Worm (Caenorhabditis elegans) whole organism, young adult: ENCODE results near the gene C45B2.1.

Source experiments
- C17E4.6 ChIP-seq: fragments of 200-800 bp; sonication (Bioruptor generic); IDR thresholded peaks from 2 replicates; pipeline ENCODE4 v1.3.6; 2022; ENCODE audit warnings: missing genetic modification reagents, missing genetic modification characterization, missing compliant biosample characterization
- F23B12.7 ChIP-seq: sonication (generic microtip); optimal IDR thresholded peaks from 2 replicates; lab custom pipeline; 2017; ENCODE audit warnings: missing genetic modification characterization, mild to moderate bottlenecking, missing compliant biosample characterization, antibody characterized with exemption, moderate library complexity; ENCODE audit not compliant: insufficient read depth
- F33H1.4 ChIP-seq: fragments of 200-800 bp; sonication (Bioruptor generic); IDR thresholded peaks from 2 replicates; pipeline ENCODE4 v1.3.6; 2022; ENCODE audit warnings: missing genetic modification reagents, missing genetic modification characterization, missing compliant biosample characterization
- F49E8.2 ChIP-seq: sonication (generic microtip); optimal IDR thresholded peaks from 3 replicates; lab custom pipeline; 2017; ENCODE audit warnings: missing genetic modification characterization, mild to moderate bottlenecking, missing compliant biosample characterization, antibody characterized with exemption, moderate library complexity; ENCODE audit not compliant: insufficient read depth
- F55B11.4 ChIP-seq: sonication (generic microtip); optimal IDR thresholded peaks from 2 replicates; lab custom pipeline; 2016; ENCODE audit warnings: missing compliant biosample characterization, missing genetic modification characterization, borderline replicate concordance; ENCODE audit not compliant: insufficient read depth
- F57A8.1 ChIP-seq: fragments of 200-800 bp; sonication (Bioruptor generic); optimal IDR thresholded peaks from 2 replicates; lab custom pipeline; 2018; ENCODE audit warnings: mild to moderate bottlenecking, missing genetic modification characterization, moderate library complexity, missing compliant biosample characterization
- T07F8.4 ChIP-seq: sonication (generic microtip); optimal IDR thresholded peaks from 2 replicates; lab custom pipeline; 2016; ENCODE audit warnings: mild to moderate bottlenecking, missing genetic modification characterization, moderate library complexity, missing compliant biosample characterization
- T26A5.8 ChIP-seq: sonication (generic microtip); optimal IDR thresholded peaks from 2 replicates; lab custom pipeline; 2016; ENCODE audit warnings: missing genetic modification characterization, missing compliant biosample characterization
- Y95B8A.8 ChIP-seq: fragments of 200-800 bp; sonication (Bioruptor generic); IDR thresholded peaks from 2 replicates; pipeline ENCODE4 v1.3.6; 2022; ENCODE audit warnings: missing genetic modification reagents, missing genetic modification characterization, missing compliant biosample characterization
- akir-1 ChIP-seq: fragments of 200-800 bp; sonication (Bioruptor generic); optimal IDR thresholded peaks from 2 replicates; lab custom pipeline; 2018; ENCODE audit warnings: mild to moderate bottlenecking, missing genetic modification characterization, moderate library complexity, missing compliant biosample characterization
- attf-3 ChIP-seq: fragments of 200-800 bp; sonication (Bioruptor generic); conservative IDR thresholded peaks from 2 replicates; pipeline ENCODE4 v1.3.6; 2022; ENCODE audit warnings: missing genetic modification reagents, missing genetic modification characterization, missing compliant biosample characterization
- attf-5 ChIP-seq: fragments of 200-800 bp; sonication (Bioruptor generic); optimal IDR thresholded peaks from 2 replicates; lab custom pipeline; 2018; ENCODE audit warnings: mild to moderate bottlenecking, missing genetic modification characterization, missing compliant biosample characterization
- bed-1 ChIP-seq: fragments of 200-800 bp; sonication (Bioruptor generic); IDR thresholded peaks from 2 replicates; pipeline ENCODE4 v1.3.6; 2022; ENCODE audit warnings: missing genetic modification reagents, missing genetic modification characterization, missing compliant biosample characterization
- bed-2 ChIP-seq: fragments of 200-800 bp; sonication (Bioruptor generic); IDR thresholded peaks from 2 replicates; pipeline ENCODE4 v1.3.6; 2022; ENCODE audit warnings: missing genetic modification reagents, missing genetic modification characterization, missing compliant biosample characterization
- cebp-1 ChIP-seq, 2 experiments: fragments of 200-800 bp in 1 of 2; sonication (Bioruptor generic) in 1 of 2; sonication (generic microtip) in 1 of 2; IDR thresholded peaks in 1 of 2; optimal IDR thresholded peaks in 1 of 2; 2 replicates each; pipeline versions ENCODE4 v1.3.6 to Lab custom; 2017 to 2022; ENCODE audit warnings: missing compliant biosample characterization in 2 of 2, missing genetic modification characterization in 2 of 2, mild to moderate bottlenecking in 1 of 2, missing genetic modification reagents in 1 of 2, moderate library complexity in 1 of 2
- ceh-27 ChIP-seq: fragments of 200-800 bp; sonication (Bioruptor generic); optimal IDR thresholded peaks from 2 replicates; lab custom pipeline; 2018; ENCODE audit warnings: mild to moderate bottlenecking, missing genetic modification characterization, moderate library complexity, missing compliant biosample characterization
- ceh-91 ChIP-seq: fragments of 200-800 bp; sonication (Bioruptor generic); IDR thresholded peaks from 2 replicates; pipeline ENCODE4 v1.3.6; 2022; ENCODE audit warnings: missing genetic modification reagents, missing genetic modification characterization, missing compliant biosample characterization
- chd-7 ChIP-seq: sonication (generic microtip); optimal IDR thresholded peaks from 2 replicates; lab custom pipeline; 2016; ENCODE audit warnings: mild to moderate bottlenecking, missing genetic modification characterization, moderate library complexity, missing compliant biosample characterization
- die-1 ChIP-seq: sonication (generic microtip); optimal IDR thresholded peaks from 2 replicates; lab custom pipeline; 2016; ENCODE audit warnings: missing genotype, mild to moderate bottlenecking, missing genetic modification characterization, missing compliant biosample characterization
- dox-1 ChIP-seq: fragments of 200-800 bp; sonication (Bioruptor generic); IDR thresholded peaks from 2 replicates; pipeline ENCODE4 v1.3.6; 2022; ENCODE audit warnings: missing genetic modification reagents, missing genetic modification characterization, missing compliant biosample characterization
- dpff-1 ChIP-seq: sonication (generic microtip); optimal IDR thresholded peaks from 2 replicates; lab custom pipeline; 2017; ENCODE audit warnings: mild to moderate bottlenecking, missing genetic modification characterization, missing compliant biosample characterization
- let-607 ChIP-seq, 2 experiments: fragments of 200-800 bp in 1 of 2; sonication (Bioruptor generic) in 1 of 2; sonication (generic microtip) in 1 of 2; optimal IDR thresholded peaks; 2 replicates each; lab custom pipeline; 2016 to 2018; ENCODE audit warnings: mild to moderate bottlenecking in 2 of 2, missing compliant biosample characterization in 2 of 2, missing genetic modification characterization in 2 of 2, moderate library complexity in 2 of 2, missing genotype in 1 of 2
- lin-26 ChIP-seq: fragments of 200-800 bp; sonication (Bioruptor generic); IDR thresholded peaks from 2 replicates; pipeline ENCODE4 v1.3.6; 2022; ENCODE audit warnings: missing genetic modification reagents, missing genetic modification characterization, missing compliant biosample characterization
- lin-35 ChIP-seq, 3 experiments: fragments of 150-350 bp in 2 of 3; sonication (generic microtip) in 1 of 3; optimal IDR thresholded peaks; 2 replicates each; lab custom pipeline; 2014 to 2018; ENCODE audit warnings: missing biosample characterization in 3 of 3, missing genetic modification characterization in 3 of 3, missing genetic modification reagents in 3 of 3
- lin-40 ChIP-seq: sonication (generic microtip); optimal IDR thresholded peaks from 2 replicates; lab custom pipeline; 2016; ENCODE audit warnings: missing genetic modification characterization, mild to moderate bottlenecking, missing compliant biosample characterization, missing genotype, missing genetic modification reagents
- lir-1 ChIP-seq: fragments of 200-800 bp; sonication (Bioruptor generic); conservative IDR thresholded peaks from 2 replicates; pipeline ENCODE4 v1.3.6; 2022; ENCODE audit warnings: missing genetic modification reagents, missing genetic modification characterization, missing compliant biosample characterization
- madf-10 ChIP-seq: sonication (generic microtip); optimal IDR thresholded peaks from 2 replicates; lab custom pipeline; 2016; ENCODE audit warnings: mild to moderate bottlenecking, missing genetic modification characterization, missing compliant biosample characterization
- madf-8 ChIP-seq: fragments of 200-800 bp; sonication (Bioruptor generic); conservative IDR thresholded peaks from 2 replicates; pipeline ENCODE4 v1.3.6; 2022; ENCODE audit warnings: missing genetic modification reagents, missing genetic modification characterization, missing compliant biosample characterization
- mes-4 ChIP-seq: sonication (generic microtip); optimal IDR thresholded peaks from 2 replicates; lab custom pipeline; 2016; ENCODE audit warnings: missing genotype, missing genetic modification characterization, missing compliant biosample characterization
- nhr-80 ChIP-seq: sonication (generic microtip); optimal IDR thresholded peaks from 2 replicates; lab custom pipeline; 2016; ENCODE audit warnings: missing genetic modification characterization, missing compliant biosample characterization
- pha-4 ChIP-seq: fragments of 150-350 bp; sonication (generic microtip); optimal IDR thresholded peaks from 2 replicates; lab custom pipeline; 2014; ENCODE audit warnings: missing biosample characterization, missing genetic modification reagents, missing genetic modification characterization
- snpc-1.1 ChIP-seq: sonication (generic microtip); optimal IDR thresholded peaks from 2 replicates; lab custom pipeline; 2017; ENCODE audit warnings: missing genetic modification characterization, mild to moderate bottlenecking, missing compliant biosample characterization, antibody characterized with exemption, moderate library complexity, missing genotype, missing genetic modification reagents; ENCODE audit not compliant: insufficient read depth
- tbx-9 ChIP-seq: sonication (generic microtip); optimal IDR thresholded peaks from 2 replicates; lab custom pipeline; 2016; ENCODE audit warnings: borderline replicate concordance, missing genetic modification characterization, inconsistent platforms, missing compliant biosample characterization
- tlf-1 ChIP-seq: fragments of 200-800 bp; sonication (Bioruptor generic); optimal IDR thresholded peaks from 2 replicates; lab custom pipeline; 2018; ENCODE audit warnings: mild to moderate bottlenecking, missing genetic modification characterization, missing compliant biosample characterization
- unc-130 ChIP-seq: sonication (generic microtip); optimal IDR thresholded peaks from 2 replicates; lab custom pipeline; 2016; ENCODE audit warnings: missing genetic modification reagents, missing genetic modification characterization, missing compliant biosample characterization

Gene C45B2.1

ce11 chrX:6059163-6059782 lies 26.7 kb upstream of the C45B2.1 start:
- no peak for TF ChIP-seq mes-4 (tag; lab: Kevin White, UChicago)
- peak; percentile 82 for TF ChIP-seq nhr-80 (tag; lab: Kevin White, UChicago)
- TF ChIP-seq madf-10 (tag; lab: Kevin White, UChicago) = peak; percentile 7
- TF ChIP-seq F57A8.1 (GFP tag; lab: Kevin White, UChicago) = no peak

ce11 chrX:6064385-6064784 lies 21.5 kb upstream of the C45B2.1 start:
- TF ChIP-seq tbx-9 (tag; lab: Kevin White, UChicago) = no peak
- TF ChIP-seq F55B11.4 (tag; lab: Kevin White, UChicago) = no peak
- no peak for TF ChIP-seq lin-40 (tag; lab: Kevin White, UChicago)
- no peak for TF ChIP-seq ceh-27 (GFP tag; lab: Kevin White, UChicago)
- no peak for TF ChIP-seq bed-2 (GFP tag; lab: Robert Waterston, UW)
- no peak for TF ChIP-seq die-1
- no peak for TF ChIP-seq let-607 (tag; optimal IDR thresholded peaks at IDR 0.05; lab: Kevin White, UChicago)

ce11 chrX:6065936-6066452 lies 19.9 kb upstream of the C45B2.1 start, which contains the start of gene ptr-4:
ptr-4 (minus strand) TSS chrX:6065986.
- TF ChIP-seq lin-26 (no peak), Y95B8A.8 (GFP tag; lab: Robert Waterston, UW) (no peak), T26A5.8 (tag; lab: Kevin White, UChicago) (no peak), F49E8.2 (tag; lab: Kevin White, UChicago) (no peak), madf-8 (no peak), C17E4.6 (GFP tag; lab: Robert Waterston, UW) (no peak), unc-130 (no peak), F33H1.4 (GFP tag; lab: Robert Waterston, UW) (no peak), tbx-9 (tag; lab: Kevin White, UChicago) (no peak), dpff-1 (tag; lab: Kevin White, UChicago) (no peak)
- TF ChIP-seq, all 124 proteins: peak for 0

- no peak for TF ChIP-seq akir-1 (GFP tag; lab: Kevin White, UChicago)
- no peak for TF ChIP-seq cebp-1 (GFP tag; IDR thresholded peaks at IDR 0.05; lab: Robert Waterston, UW)
- TF ChIP-seq cebp-1 (tag; optimal IDR thresholded peaks at IDR 0.05; lab: Kevin White, UChicago) = no peak
- TF ChIP-seq T07F8.4 = no peak
- no peak for TF ChIP-seq tlf-1 (GFP tag; lab: Kevin White, UChicago)
- no peak for TF ChIP-seq chd-7
- no peak for TF ChIP-seq ceh-91 (GFP tag; lab: Robert Waterston, UW)
- no peak for TF ChIP-seq attf-5
- TF ChIP-seq F49E8.2 (tag; lab: Kevin White, UChicago) = no peak
- no peak for TF ChIP-seq F23B12.7 (tag; lab: Kevin White, UChicago)
- TF ChIP-seq lin-35 (GFP tag; optimal IDR thresholded peaks at IDR 0.05; lab: Kevin White, UChicago) = no peak
- no peak for TF ChIP-seq snpc-1.1 (tag; lab: Kevin White, UChicago)
- no peak for TF ChIP-seq C17E4.6 (GFP tag; lab: Robert Waterston, UW)
- TF ChIP-seq attf-3 = no peak
- TF ChIP-seq pha-4 (tag; lab: Kevin White, UChicago) = no peak
- TF ChIP-seq Y95B8A.8 (GFP tag; lab: Robert Waterston, UW) = no peak
- TF ChIP-seq bed-1 (GFP tag; lab: Robert Waterston, UW) = no peak
- TF ChIP-seq die-1 = no peak
- TF ChIP-seq lir-1 = no peak
- no peak for TF ChIP-seq dox-1 (GFP tag; lab: Robert Waterston, UW)
- no peak for TF ChIP-seq mes-4 (tag; lab: Kevin White, UChicago)
Observed at ce11 chrX:6066618-6067017, 19.3 kb upstream of the C45B2.1 start.
